Fruit fly (Drosophila melanogaster) whole organism, embryonic: ENCODE results near the gene CG31050.

Source experiments
- B-H1 ChIP-seq: fragments of 200-800 bp; sonication (Bioruptor generic); IDR thresholded peaks from 3 replicates; pipeline ENCODE4 v1.3.6; 2022; ENCODE audit warnings: missing biosample characterization, missing genetic modification characterization
- CG11504 ChIP-seq: fragments of 200-800 bp; sonication (Bioruptor generic); optimal IDR thresholded peaks from 3 replicates; lab custom pipeline; 2019; ENCODE audit warnings: missing biosample characterization, mild to moderate bottlenecking, missing genetic modification characterization, moderate library complexity
- CG12391 ChIP-seq: fragments of 200-800 bp; sonication (Bioruptor generic); optimal IDR thresholded peaks from 3 replicates; lab custom pipeline; 2018; ENCODE audit warnings: missing biosample characterization, mild to moderate bottlenecking, missing genetic modification characterization, moderate library complexity
- CG13287 ChIP-seq: fragments of 200-800 bp; sonication (Bioruptor generic); IDR thresholded peaks from 2 replicates; pipeline ENCODE4 v1.3.6; 2022; ENCODE audit warnings: missing biosample characterization, missing genetic modification characterization; ENCODE audit not compliant: partially characterized antibody
- CG15269 ChIP-seq: fragments of 200-800 bp; sonication (Bioruptor generic); optimal IDR thresholded peaks from 2 replicates; lab custom pipeline; 2018; ENCODE audit warnings: missing biosample characterization, mild to moderate bottlenecking, missing genetic modification characterization, moderate library complexity
- CG15696 ChIP-seq: fragments of 200-800 bp; sonication (Bioruptor generic); optimal IDR thresholded peaks from 2 replicates; lab custom pipeline; 2019; ENCODE audit warnings: missing biosample characterization, mild to moderate bottlenecking, missing genetic modification characterization, moderate library complexity
- CG1602 ChIP-seq: fragments of 200-800 bp; sonication (Bioruptor generic); optimal IDR thresholded peaks from 3 replicates; lab custom pipeline; 2016; ENCODE audit warnings: missing biosample characterization, missing genetic modification characterization
- CG1647 ChIP-seq: fragments of 200-800 bp; sonication (Bioruptor generic); optimal IDR thresholded peaks from 3 replicates; lab custom pipeline; 2016; ENCODE audit warnings: missing biosample characterization, missing genetic modification characterization
- CG17186 ChIP-seq: fragments of 200-800 bp; sonication (Bioruptor generic); optimal IDR thresholded peaks from 3 replicates; lab custom pipeline; 2017; ENCODE audit warnings: missing biosample characterization, missing genetic modification reagents, missing genetic modification characterization
- CG17328 ChIP-seq: fragments of 200-800 bp; sonication (Bioruptor generic); IDR thresholded peaks from 2 replicates; pipeline ENCODE4 v1.3.6; 2022; ENCODE audit warnings: missing biosample characterization, missing genetic modification characterization
- CG17359 ChIP-seq: fragments of 200-800 bp; sonication (Bioruptor generic); optimal IDR thresholded peaks from 3 replicates; lab custom pipeline; 2018; ENCODE audit warnings: missing biosample characterization, mild to moderate bottlenecking, missing genetic modification characterization, moderate library complexity
- CG17912 ChIP-seq: fragments of 200-800 bp; sonication (Bioruptor generic); optimal IDR thresholded peaks from 2 replicates; lab custom pipeline; 2018; ENCODE audit warnings: missing biosample characterization, mild to moderate bottlenecking, missing genetic modification characterization
- CG2889 ChIP-seq: fragments of 200-800 bp; sonication (Bioruptor generic); IDR thresholded peaks from 3 replicates; pipeline ENCODE4 v1.3.6; 2022; ENCODE audit warnings: missing biosample characterization, missing genetic modification characterization
- CG30431 ChIP-seq: fragments of 200-800 bp; sonication (Bioruptor generic); optimal IDR thresholded peaks from 2 replicates; lab custom pipeline; 2017; ENCODE audit warnings: missing biosample characterization, missing genetic modification characterization
- CG3065 ChIP-seq: fragments of 200-800 bp; sonication (Bioruptor generic); optimal IDR thresholded peaks from 2 replicates; lab custom pipeline; 2016; ENCODE audit warnings: missing biosample characterization, missing genetic modification characterization
- CG31441 ChIP-seq: fragments of 200-800 bp; sonication (Bioruptor generic); IDR thresholded peaks from 2 replicates; pipeline ENCODE4 v1.3.6; 2022; ENCODE audit warnings: missing biosample characterization, missing genetic modification characterization
- CG5245 ChIP-seq: fragments of 200-800 bp; sonication (Bioruptor generic); optimal IDR thresholded peaks from 3 replicates; lab custom pipeline; 2016; ENCODE audit warnings: missing biosample characterization, missing genetic modification characterization
- CG9437 ChIP-seq: fragments of 200-800 bp; sonication (Bioruptor generic); optimal IDR thresholded peaks from 2 replicates; lab custom pipeline; 2018; ENCODE audit warnings: missing biosample characterization, mild to moderate bottlenecking, missing genetic modification characterization
- CG9727 ChIP-seq: fragments of 200-800 bp; sonication (Bioruptor generic); optimal IDR thresholded peaks from 3 replicates; lab custom pipeline; 2017; ENCODE audit warnings: missing biosample characterization, mild to moderate bottlenecking, missing genetic modification characterization
- CTCF ChIP-seq: fragments of 200-800 bp; sonication (Bioruptor generic); optimal IDR thresholded peaks from 2 replicates; lab custom pipeline; 2017; ENCODE audit warnings: missing biosample characterization, mild to moderate bottlenecking, missing genetic modification characterization, moderate library complexity
- ERR ChIP-seq: fragments of 200-800 bp; sonication (Bioruptor generic); optimal IDR thresholded peaks from 2 replicates; lab custom pipeline; 2016; ENCODE audit warnings: missing biosample characterization, missing genetic modification characterization
- Eip74EF ChIP-seq, 2 experiments: fragments of 200-800 bp in 1 of 2; fragments of >200 bp in 1 of 2; sonication (Bioruptor generic) in 1 of 2; optimal IDR thresholded peaks; 2 replicates each; lab custom pipeline; 2017 to 2019; ENCODE audit warnings: missing biosample characterization in 2 of 2, missing genetic modification characterization in 2 of 2, mild to moderate bottlenecking in 1 of 2, moderate library complexity in 1 of 2
- Fer1 ChIP-seq: fragments of 200-800 bp; sonication (Bioruptor generic); optimal IDR thresholded peaks from 2 replicates; lab custom pipeline; 2017; ENCODE audit warnings: missing biosample characterization, mild to moderate bottlenecking, missing genetic modification characterization
- GATAe ChIP-seq: fragments of 200-800 bp; sonication (Bioruptor generic); conservative IDR thresholded peaks from 2 replicates; pipeline ENCODE4 v1.3.6; 2022; ENCODE audit warnings: missing biosample characterization, missing genetic modification characterization
- Hr51 ChIP-seq, 2 experiments: fragments of 200-800 bp; sonication (Bioruptor generic); optimal IDR thresholded peaks; 2 replicates in 1 of 2; 3 replicates in 1 of 2; lab custom pipeline; 2016 to 2018; ENCODE audit warnings: missing biosample characterization in 2 of 2, missing genetic modification characterization in 2 of 2, mild to moderate bottlenecking in 1 of 2, moderate library complexity in 1 of 2
- Kr ChIP-seq: fragments of 200-800 bp; sonication (Bioruptor generic); optimal IDR thresholded peaks from 2 replicates; lab custom pipeline; 2017; ENCODE audit warnings: missing biosample characterization, mild to moderate bottlenecking, missing genetic modification characterization
- Lhr ChIP-seq: fragments of 200-800 bp; sonication (Bioruptor generic); optimal IDR thresholded peaks from 3 replicates; lab custom pipeline; 2017; ENCODE audit warnings: mild to moderate bottlenecking, missing biosample characterization, missing genetic modification reagents, missing genetic modification characterization
- Myb ChIP-seq: fragments of 200-800 bp; sonication (Bioruptor generic); optimal IDR thresholded peaks from 2 replicates; lab custom pipeline; 2016; ENCODE audit warnings: missing biosample characterization, missing genetic modification characterization
- Nf-YA ChIP-seq: fragments of 200-800 bp; sonication (Bioruptor generic); IDR thresholded peaks from 2 replicates; pipeline ENCODE4 v1.3.6; 2022; ENCODE audit warnings: missing biosample characterization, missing genetic modification characterization
- Pdp1 ChIP-seq, 2 experiments: fragments of 200-800 bp; sonication (Bioruptor generic); optimal IDR thresholded peaks; 3 replicates each; lab custom pipeline; 2016; ENCODE audit warnings: missing biosample characterization in 2 of 2, missing genetic modification characterization in 2 of 2, mild to moderate bottlenecking in 1 of 2, moderate library complexity in 1 of 2
- Side ChIP-seq: fragments of 200-800 bp; sonication (Bioruptor generic); optimal IDR thresholded peaks from 2 replicates; lab custom pipeline; 2016; ENCODE audit warnings: missing biosample characterization, missing genetic modification characterization
- Sox100B ChIP-seq: fragments of 200-800 bp; sonication (Bioruptor generic); optimal IDR thresholded peaks from 3 replicates; lab custom pipeline; 2018; ENCODE audit warnings: missing biosample characterization, mild to moderate bottlenecking, missing genetic modification characterization
- YL-1 ChIP-seq: fragments of 200-800 bp; sonication (Bioruptor generic); optimal IDR thresholded peaks from 3 replicates; lab custom pipeline; 2017; ENCODE audit warnings: missing biosample characterization, mild to moderate bottlenecking, missing genetic modification characterization
- al ChIP-seq: fragments of 200-800 bp; sonication (Bioruptor generic); IDR thresholded peaks from 2 replicates; pipeline ENCODE4 v1.3.6; 2022; ENCODE audit warnings: missing biosample characterization, missing genetic modification characterization
- ato ChIP-seq: fragments of 200-800 bp; sonication (Bioruptor generic); IDR thresholded peaks from 2 replicates; pipeline ENCODE4 v1.3.6; 2022; ENCODE audit warnings: missing biosample characterization, missing genetic modification characterization; ENCODE audit not compliant: partially characterized antibody
- btn ChIP-seq: fragments of 200-800 bp; sonication (Bioruptor generic); optimal IDR thresholded peaks from 2 replicates; lab custom pipeline; 2016; ENCODE audit warnings: missing biosample characterization, missing genetic modification characterization
- caup ChIP-seq: fragments of 200-800 bp; sonication (Bioruptor generic); optimal IDR thresholded peaks from 3 replicates; lab custom pipeline; 2017; ENCODE audit warnings: missing biosample characterization, mild to moderate bottlenecking, missing genetic modification characterization, moderate library complexity; ENCODE audit not compliant: severe bottlenecking
- crp ChIP-seq, 2 experiments: fragments of 200-800 bp; sonication (Bioruptor generic); optimal IDR thresholded peaks; 2 replicates in 1 of 2; 3 replicates in 1 of 2; lab custom pipeline; 2017; ENCODE audit warnings: missing biosample characterization in 2 of 2, missing genetic modification characterization in 2 of 2, mild to moderate bottlenecking in 1 of 2, moderate library complexity in 1 of 2
- ems ChIP-seq: fragments of 200-800 bp; sonication (Bioruptor generic); optimal IDR thresholded peaks from 3 replicates; lab custom pipeline; 2016; ENCODE audit warnings: missing biosample characterization, missing genetic modification characterization
- fru ChIP-seq: fragments of >200 bp; optimal IDR thresholded peaks from 2 replicates; lab custom pipeline; 2017
- gcm2 ChIP-seq: fragments of 200-800 bp; sonication (Bioruptor generic); optimal IDR thresholded peaks from 2 replicates; lab custom pipeline; 2016; ENCODE audit warnings: missing biosample characterization, missing genetic modification characterization
- gro ChIP-seq: fragments of 200-800 bp; sonication (Bioruptor generic); optimal IDR thresholded peaks from 2 replicates; lab custom pipeline; 2016; ENCODE audit warnings: missing biosample characterization, missing genetic modification characterization
- jumu ChIP-seq: fragments of 200-800 bp; sonication (Bioruptor generic); optimal IDR thresholded peaks from 3 replicates; lab custom pipeline; 2016; ENCODE audit warnings: missing biosample characterization, missing genetic modification characterization
- nau ChIP-seq: fragments of 200-800 bp; sonication (Bioruptor generic); optimal IDR thresholded peaks from 3 replicates; lab custom pipeline; 2017; ENCODE audit warnings: missing biosample characterization, mild to moderate bottlenecking, missing genetic modification characterization, missing genetic modification reagents
- nmo ChIP-seq: fragments of 200-800 bp; sonication (Bioruptor generic); optimal IDR thresholded peaks from 2 replicates; lab custom pipeline; 2018; ENCODE audit warnings: missing biosample characterization, mild to moderate bottlenecking, missing genetic modification characterization, moderate library complexity
- slbo ChIP-seq: fragments of 200-800 bp; sonication (Bioruptor generic); IDR thresholded peaks from 2 replicates; pipeline ENCODE4 v1.3.6; 2022; ENCODE audit warnings: missing biosample characterization, missing genetic modification characterization
- slp2 ChIP-seq: fragments of 200-800 bp; sonication (Bioruptor generic); optimal IDR thresholded peaks from 2 replicates; lab custom pipeline; 2016; ENCODE audit warnings: missing biosample characterization, missing genetic modification characterization
- stwl ChIP-seq: fragments of 200-800 bp; sonication (Bioruptor generic); optimal IDR thresholded peaks from 3 replicates; lab custom pipeline; 2018; ENCODE audit warnings: missing biosample characterization, mild to moderate bottlenecking, missing genetic modification characterization, moderate library complexity
- tap ChIP-seq: fragments of 200-800 bp; optimal IDR thresholded peaks from 3 replicates; lab custom pipeline; 2019; ENCODE audit warnings: missing biosample characterization, mild to moderate bottlenecking, missing genetic modification characterization, moderate library complexity
- tin ChIP-seq: fragments of 200-800 bp; sonication (Bioruptor generic); optimal IDR thresholded peaks from 3 replicates; lab custom pipeline; 2016; ENCODE audit warnings: missing biosample characterization, missing genetic modification characterization
- toy ChIP-seq: fragments of 200-800 bp; sonication (Bioruptor generic); IDR thresholded peaks from 2 replicates; pipeline ENCODE4 v1.3.6; 2022; ENCODE audit warnings: missing biosample characterization, missing genetic modification characterization
- zf30C ChIP-seq: fragments of 200-800 bp; sonication (Bioruptor generic); optimal IDR thresholded peaks from 3 replicates; lab custom pipeline; 2018; ENCODE audit warnings: missing biosample characterization, mild to moderate bottlenecking, missing genetic modification characterization

CG31050 gene

dm6 chr3R:28674788-28675187, 24.5 kb upstream of the CG31050 start, which contains the start of gene snu (continued):
- TF ChIP-seq CG17912 (GFP tag; lab: Kevin White, UChicago) (no peak), crp (GFP tag; optimal IDR thresholded peaks at IDR 0.05; lab: Kevin White, UChicago) (no peak), CG13287 (GFP tag; lab: Robert Waterston, UW) (no peak), CG12391 (tag; lab: Kevin White, UChicago) (no peak), Nf-YA (no peak), ato (no peak), al (no peak), CG1647 (GFP tag; lab: Kevin White, UChicago) (no peak), CG15696 (tag; lab: Kevin White, UChicago) (no peak), CG17328 (GFP tag; lab: Robert Waterston, UW) (no peak), Myb (GFP tag; lab: Kevin White, UChicago) (no peak), CG17359 (tag; lab: Kevin White, UChicago) (peak; percentile 3), Hr51 (GFP tag; optimal IDR thresholded peaks at IDR 0.05; lab: Kevin White, UChicago) (no peak), YL-1 (GFP tag; lab: Kevin White, UChicago) (no peak), fru (lab: Kevin White, UChicago) (no peak), ems (GFP tag; lab: Kevin White, UChicago) (no peak), nmo (GFP tag; lab: Kevin White, UChicago) (no peak), Pdp1 (GFP tag; optimal IDR thresholded peaks at IDR 0.05; lab: Kevin White, UChicago) (no peak), Kr (GFP tag; lab: Kevin White, UChicago) (no peak), Eip74EF (GFP tag; optimal IDR thresholded peaks at IDR 0.05; lab: Kevin White, UChicago) (no peak), CG9727 (GFP tag; lab: Kevin White, UChicago) (no peak), jumu (no peak), btn (GFP tag; lab: Kevin White, UChicago) (no peak), nau (GFP tag; lab: Kevin White, UChicago) (no peak), CG3065 (GFP tag; lab: Kevin White, UChicago) (no peak), tin (GFP tag; lab: Kevin White, UChicago) (no peak), CG9437 (GFP tag; lab: Kevin White, UChicago) (no peak), Fer1 (GFP tag; lab: Kevin White, UChicago) (peak; percentile 6), zf30C (GFP tag; lab: Kevin White, UChicago) (no peak), gcm2 (no peak), CG1602 (GFP tag; lab: Kevin White, UChicago) (no peak), Lhr (GFP tag; lab: Kevin White, UChicago) (no peak), toy (GFP tag; lab: Robert Waterston, UW) (no peak), slp2 (GFP tag; lab: Kevin White, UChicago) (no peak), Sox100B (no peak), CTCF (GFP tag; lab: Kevin White, UChicago) (no peak), CG17186 (GFP tag; lab: Kevin White, UChicago) (no peak), CG30431 (GFP tag; lab: Kevin White, UChicago) (no peak), caup (no peak), CG2889 (no peak), stwl (no peak), GATAe (GFP tag; lab: Robert Waterston, UW) (no peak), CG15269 (peak; percentile 4), CG11504 (tag; lab: Kevin White, UChicago) (no peak), slbo (no peak), CG5245 (GFP tag; lab: Kevin White, UChicago) (no peak), CG31441 (GFP tag; lab: Robert Waterston, UW) (no peak), ERR (no peak), tap (no peak), gro (GFP tag; lab: Kevin White, UChicago) (no peak), Side (GFP tag; lab: Kevin White, UChicago) (no peak), B-H1 (GFP tag; lab: Robert Waterston, UW) (no peak)
